Worm (Caenorhabditis elegans) whole organism, L4/young adult: ENCODE results near the gene pfn-2.

Source experiments
- dao-5 ChIP-seq: sonication (generic microtip); optimal IDR thresholded peaks from 2 replicates; lab custom pipeline; 2016; ENCODE audit warnings: missing genotype, missing genetic modification characterization, moderate library complexity, missing compliant biosample characterization
- him-1 ChIP-seq: sonication (generic microtip); optimal IDR thresholded peaks from 2 replicates; lab custom pipeline; 2016; ENCODE audit warnings: missing genotype, missing genetic modification reagents, missing genetic modification characterization, missing compliant biosample characterization

ce11 chrX:5335368-5335767, 18.5 kb downstream of the pfn-2 start, which contains the start of gene C26B9.6:
- TF ChIP-seq him-1 (tag; lab: Kevin White, UChicago) (no peak), dao-5 (tag; lab: Kevin White, UChicago) (no peak)
